Worm (Caenorhabditis elegans) whole organism, late embryonic: ENCODE results near the gene T24H10.1.

Source experiments
- C08G9.2 ChIP-seq: sonication (generic microtip); optimal IDR thresholded peaks from 2 replicates; lab custom pipeline; 2016; ENCODE audit warnings: mild to moderate bottlenecking, missing genetic modification characterization, moderate library complexity, missing compliant biosample characterization
- C38D4.7 ChIP-seq: fragments of 200-800 bp; sonication (Bioruptor generic); optimal IDR thresholded peaks from 2 replicates; lab custom pipeline; 2018; ENCODE audit warnings: mild to moderate bottlenecking, missing genetic modification characterization, moderate library complexity, missing compliant biosample characterization
- K09A11.1 ChIP-seq: sonication (generic microtip); optimal IDR thresholded peaks from 2 replicates; lab custom pipeline; 2017; ENCODE audit warnings: antibody characterized with exemption, mild to moderate bottlenecking, missing genetic modification characterization, missing compliant biosample characterization; ENCODE audit not compliant: insufficient read depth
- T23F11.4 ChIP-seq: fragments of 200-800 bp; sonication (Bioruptor generic); optimal IDR thresholded peaks from 2 replicates; lab custom pipeline; 2018; ENCODE audit warnings: mild to moderate bottlenecking, missing genetic modification characterization, missing compliant biosample characterization
- ama-1 ChIP-seq: fragments of 150-350 bp; optimal IDR thresholded peaks from 2 replicates; lab custom pipeline; 2014
- ceh-14 ChIP-seq: sonication (generic microtip); optimal IDR thresholded peaks from 2 replicates; lab custom pipeline; 2016; ENCODE audit warnings: missing genotype, missing genetic modification characterization, missing compliant biosample characterization
- ceh-18 ChIP-seq: sonication (generic microtip); optimal IDR thresholded peaks from 2 replicates; lab custom pipeline; 2016; ENCODE audit warnings: missing genetic modification characterization, missing compliant biosample characterization
- ceh-19 ChIP-seq: fragments of 200-800 bp; sonication (Bioruptor generic); optimal IDR thresholded peaks from 2 replicates; lab custom pipeline; 2018; ENCODE audit warnings: mild to moderate bottlenecking, missing genetic modification characterization, missing compliant biosample characterization
- ceh-2 ChIP-seq: sonication (generic microtip); optimal IDR thresholded peaks from 2 replicates; lab custom pipeline; 2016; ENCODE audit warnings: missing genotype, missing genetic modification characterization, missing compliant biosample characterization
- ceh-22 ChIP-seq: sonication (generic microtip); optimal IDR thresholded peaks from 2 replicates; lab custom pipeline; 2017; ENCODE audit warnings: missing biosample characterization, missing genetic modification characterization
- ceh-24 ChIP-seq: sonication (generic microtip); optimal IDR thresholded peaks from 2 replicates; lab custom pipeline; 2016; ENCODE audit warnings: mild to moderate bottlenecking, missing genetic modification characterization, missing compliant biosample characterization
- ceh-31 ChIP-seq: sonication (generic microtip); optimal IDR thresholded peaks from 2 replicates; lab custom pipeline; 2016; ENCODE audit warnings: missing genetic modification characterization, missing compliant biosample characterization
- ceh-34 ChIP-seq: sonication (generic microtip); optimal IDR thresholded peaks from 2 replicates; lab custom pipeline; 2016; ENCODE audit warnings: mild to moderate bottlenecking, missing genetic modification characterization, missing compliant biosample characterization
- ceh-45 ChIP-seq: fragments of 200-800 bp; sonication (Bioruptor generic); IDR thresholded peaks from 2 replicates; pipeline ENCODE4 v1.3.6; 2022; ENCODE audit warnings: missing genetic modification reagents, missing genetic modification characterization, missing compliant biosample characterization
- ceh-48 ChIP-seq: sonication (generic microtip); optimal IDR thresholded peaks from 2 replicates; lab custom pipeline; 2016; ENCODE audit warnings: missing genetic modification characterization, inconsistent platforms, missing compliant biosample characterization
- che-1 ChIP-seq: sonication (generic microtip); optimal IDR thresholded peaks from 2 replicates; lab custom pipeline; 2016; ENCODE audit warnings: mild to moderate bottlenecking, missing genetic modification characterization, missing compliant biosample characterization
- dmd-4 ChIP-seq: sonication (generic microtip); optimal IDR thresholded peaks from 2 replicates; lab custom pipeline; 2016; ENCODE audit warnings: borderline replicate concordance, missing genetic modification characterization, missing compliant biosample characterization
- dve-1 ChIP-seq: sonication (generic microtip); optimal IDR thresholded peaks from 2 replicates; lab custom pipeline; 2017; ENCODE audit warnings: antibody characterized with exemption, mild to moderate bottlenecking, missing genetic modification characterization, missing compliant biosample characterization
- ets-4 ChIP-seq: sonication (generic microtip); optimal IDR thresholded peaks from 2 replicates; lab custom pipeline; 2016; ENCODE audit warnings: missing genetic modification characterization, missing compliant biosample characterization
- eyg-1 ChIP-seq: sonication (generic microtip); optimal IDR thresholded peaks from 2 replicates; lab custom pipeline; 2016; ENCODE audit warnings: missing genotype, missing genetic modification characterization, missing compliant biosample characterization
- fax-1 ChIP-seq: sonication (generic microtip); optimal IDR thresholded peaks from 2 replicates; lab custom pipeline; 2016; ENCODE audit warnings: missing genotype, missing genetic modification characterization, missing compliant biosample characterization
- fkh-6 ChIP-seq: sonication (generic microtip); optimal IDR thresholded peaks from 2 replicates; lab custom pipeline; 2016; ENCODE audit warnings: missing genetic modification characterization, missing compliant biosample characterization
- hlh-13 ChIP-seq: fragments of 200-800 bp; sonication (Bioruptor generic); optimal IDR thresholded peaks from 2 replicates; lab custom pipeline; 2018; ENCODE audit warnings: mild to moderate bottlenecking, missing genetic modification characterization, missing compliant biosample characterization
- hlh-15 ChIP-seq: sonication (generic microtip); optimal IDR thresholded peaks from 2 replicates; lab custom pipeline; 2016; ENCODE audit warnings: missing genetic modification characterization, missing compliant biosample characterization
- hlh-30 ChIP-seq: sonication (generic microtip); optimal IDR thresholded peaks from 2 replicates; lab custom pipeline; 2017; ENCODE audit warnings: antibody characterized with exemption, missing genetic modification characterization, missing compliant biosample characterization; ENCODE audit not compliant: insufficient read depth
- hlh-8 ChIP-seq: sonication (generic microtip); optimal IDR thresholded peaks from 2 replicates; lab custom pipeline; 2016; ENCODE audit warnings: missing genotype, missing genetic modification characterization, missing compliant biosample characterization
- madf-2 ChIP-seq: sonication (generic microtip); optimal IDR thresholded peaks from 2 replicates; lab custom pipeline; 2017; ENCODE audit warnings: missing genetic modification characterization, missing compliant biosample characterization
- mec-3 ChIP-seq: sonication (generic microtip); optimal IDR thresholded peaks from 2 replicates; lab custom pipeline; 2016; ENCODE audit warnings: borderline replicate concordance, missing genetic modification characterization, missing compliant biosample characterization
- nfya-1 ChIP-seq: sonication (generic microtip); optimal IDR thresholded peaks from 2 replicates; lab custom pipeline; 2017; ENCODE audit warnings: missing genetic modification characterization, mild to moderate bottlenecking, missing compliant biosample characterization, antibody characterized with exemption, moderate library complexity
- nhr-11 ChIP-seq: fragments of 150-350 bp; optimal IDR thresholded peaks from 2 replicates; lab custom pipeline; 2014; ENCODE audit warnings: missing biosample characterization, missing genetic modification characterization
- npax-4 ChIP-seq: sonication (generic microtip); optimal IDR thresholded peaks from 2 replicates; lab custom pipeline; 2016; ENCODE audit warnings: missing genetic modification characterization, missing compliant biosample characterization
- odd-2 ChIP-seq: sonication (generic microtip); optimal IDR thresholded peaks from 2 replicates; lab custom pipeline; 2017; ENCODE audit warnings: antibody characterized with exemption, mild to moderate bottlenecking, missing genetic modification characterization, missing compliant biosample characterization
- pag-3 ChIP-seq: sonication (generic microtip); optimal IDR thresholded peaks from 2 replicates; lab custom pipeline; 2016; ENCODE audit warnings: missing compliant biosample characterization, missing genetic modification characterization, borderline replicate concordance
- pat-9 ChIP-seq: fragments of 200-800 bp; sonication (Bioruptor generic); optimal IDR thresholded peaks from 2 replicates; lab custom pipeline; 2018; ENCODE audit warnings: mild to moderate bottlenecking, missing genetic modification characterization, moderate library complexity, missing compliant biosample characterization
- pqm-1 ChIP-seq: sonication (generic microtip); optimal IDR thresholded peaks from 2 replicates; lab custom pipeline; 2016; ENCODE audit warnings: missing genetic modification characterization, missing compliant biosample characterization
- ref-2 ChIP-seq: sonication (generic microtip); optimal IDR thresholded peaks from 2 replicates; lab custom pipeline; 2016; ENCODE audit warnings: missing genetic modification characterization, missing compliant biosample characterization
- rnt-1 ChIP-seq: sonication (generic microtip); optimal IDR thresholded peaks from 2 replicates; lab custom pipeline; 2016; ENCODE audit warnings: missing genetic modification characterization, missing compliant biosample characterization
- sdc-2 ChIP-seq: sonication (generic microtip); optimal IDR thresholded peaks from 2 replicates; lab custom pipeline; 2016; ENCODE audit warnings: missing genotype, missing genetic modification characterization, missing compliant biosample characterization
- sox-2 ChIP-seq: fragments of 200-800 bp; sonication (Bioruptor generic); IDR thresholded peaks from 2 replicates; pipeline ENCODE4 v1.3.6; 2022; ENCODE audit warnings: missing genetic modification reagents, missing genetic modification characterization, missing compliant biosample characterization
- tbx-2 ChIP-seq: sonication (generic microtip); optimal IDR thresholded peaks from 2 replicates; lab custom pipeline; 2016; ENCODE audit warnings: missing genetic modification characterization, missing compliant biosample characterization
- tbx-7 ChIP-seq: sonication (generic microtip); optimal IDR thresholded peaks from 2 replicates; lab custom pipeline; 2016; ENCODE audit warnings: missing genotype, missing genetic modification characterization, missing compliant biosample characterization
- unc-3 ChIP-seq, 2 experiments: fragments of 200-800 bp in 1 of 2; sonication (Bioruptor generic) in 1 of 2; sonication (generic microtip) in 1 of 2; conservative IDR thresholded peaks in 1 of 2; optimal IDR thresholded peaks in 1 of 2; 2 replicates each; pipeline versions ENCODE4 v1.3.6 to Lab custom; 2016 to 2022; ENCODE audit warnings: missing compliant biosample characterization in 2 of 2, missing genetic modification characterization in 2 of 2, missing genetic modification reagents in 1 of 2
- unc-42 ChIP-seq: sonication (generic microtip); optimal IDR thresholded peaks from 2 replicates; lab custom pipeline; 2016; ENCODE audit warnings: missing genotype, missing genetic modification characterization, missing compliant biosample characterization
- unc-55 ChIP-seq: sonication (generic microtip); optimal IDR thresholded peaks from 2 replicates; lab custom pipeline; 2017; ENCODE audit warnings: missing biosample characterization, missing genetic modification reagents, missing genetic modification characterization
- ztf-16 ChIP-seq: sonication (generic microtip); optimal IDR thresholded peaks from 2 replicates; lab custom pipeline; 2017; ENCODE audit warnings: missing genetic modification characterization, missing compliant biosample characterization

Gene T24H10.1

ce11 chrII:9108443-9108842 is 9.3 kb downstream of the T24H10.1 start, which contains the start of gene dnj-23:
Gene dnj-23 (minus strand): TSS chrII:9108600.
- TF ChIP-seq rnt-1 (tag; lab: Kevin White, UChicago) (no peak), dve-1 (tag; lab: Kevin White, UChicago) (no peak), ceh-24 (no peak)

- TF ChIP-seq ztf-16 (tag; lab: Kevin White, UChicago) (no peak), unc-42 (tag; lab: Kevin White, UChicago) (peak; percentile 37)
Observed at ce11 chrII:9108905-9109551, 9.9 kb downstream of the T24H10.1 start, which contains the start of gene T24H10.4. Gene T24H10.4 (plus strand): TSS chrII:9109534.

- TF ChIP-seq sox-2 (GFP tag; lab: Robert Waterston, UW) (no peak), eyg-1 (tag; lab: Kevin White, UChicago) (no peak), sdc-2 (tag; lab: Kevin White, UChicago) (no peak), nfya-1 (no peak), dmd-4 (no peak), ceh-34 (tag; lab: Kevin White, UChicago) (no peak), hlh-30 (no peak), ceh-48 (no peak), ceh-2 (tag; lab: Kevin White, UChicago) (no peak), hlh-15 (no peak), ceh-14 (tag; lab: Kevin White, UChicago) (no peak), C38D4.7 (GFP tag; lab: Kevin White, UChicago) (no peak), nhr-11 (tag; lab: Kevin White, UChicago) (no peak), fkh-6 (tag; lab: Kevin White, UChicago) (no peak)
Observed at ce11 chrII:9111471-9112016, 12.4 kb downstream of the T24H10.1 start.

ce11 chrII:9112851-9113250 is 13.7 kb downstream of the T24H10.1 start, which contains the start of gene jun-1:
Gene jun-1 (plus strand): TSS chrII:9113157.
- no peak for TF ChIP-seq ceh-48
- no peak for TF ChIP-seq ceh-14 (tag; lab: Kevin White, UChicago)
- TF ChIP-seq unc-55 = peak; percentile 64
- TF ChIP-seq fax-1 (tag; lab: Kevin White, UChicago) = no peak
- TF ChIP-seq tbx-7 (tag; lab: Kevin White, UChicago) = no peak
- TF ChIP-seq ceh-19 (GFP tag; lab: Kevin White, UChicago) = no peak
- no peak for TF ChIP-seq C08G9.2 (tag; lab: Kevin White, UChicago)
- no peak for TF ChIP-seq hlh-13
- peak; percentile 75 for TF ChIP-seq nfya-1
- TF ChIP-seq che-1 = no peak
- peak; percentile 9 for TF ChIP-seq ref-2 (tag; lab: Kevin White, UChicago)
- TF ChIP-seq ceh-45 (GFP tag; lab: Robert Waterston, UW) = no peak
- TF ChIP-seq ama-1 (lab: Kevin White, UChicago) = no peak
- no peak for TF ChIP-seq mec-3 (tag; lab: Kevin White, UChicago)
- peak; percentile 46 for TF ChIP-seq K09A11.1
- TF ChIP-seq tbx-2 (tag; lab: Kevin White, UChicago) = peak; percentile 58
- TF ChIP-seq ceh-18 = peak; percentile 80
- TF ChIP-seq pag-3 (tag; lab: Kevin White, UChicago) = no peak
- TF ChIP-seq ceh-31 (tag; lab: Kevin White, UChicago) = peak; percentile 71
- peak; percentile 57 for TF ChIP-seq unc-42 (tag; lab: Kevin White, UChicago)
- no peak for TF ChIP-seq npax-4
- no peak for TF ChIP-seq pqm-1 (tag; lab: Kevin White, UChicago)
- TF ChIP-seq odd-2 (tag; lab: Kevin White, UChicago) = no peak
- no peak for TF ChIP-seq T23F11.4 (GFP tag; lab: Kevin White, UChicago)
- no peak for TF ChIP-seq hlh-8 (tag; lab: Kevin White, UChicago)
- TF ChIP-seq ets-4 (tag; lab: Kevin White, UChicago) = peak; percentile 65
- no peak for TF ChIP-seq ceh-22 (tag; lab: Kevin White, UChicago)
- no peak for TF ChIP-seq nhr-11 (tag; lab: Kevin White, UChicago)
- TF ChIP-seq unc-3 (GFP tag; conservative IDR thresholded peaks at IDR 0.05; lab: Robert Waterston, UW) = no peak
- TF ChIP-seq unc-3 (tag; optimal IDR thresholded peaks at IDR 0.05; lab: Kevin White, UChicago) = no peak
- peak; percentile 18 for TF ChIP-seq madf-2 (tag; lab: Kevin White, UChicago)
- TF ChIP-seq pat-9 (tag; lab: Kevin White, UChicago) = no peak
